Fruit fly (Drosophila melanogaster) whole organism, embryonic: ENCODE results near the gene vib.

ENCODE experiments used
- Adf1 ChIP-seq: fragments of 200-800 bp; sonication (Bioruptor generic); IDR thresholded peaks from 2 replicates; pipeline ENCODE4 v1.3.6; 2022; ENCODE audit warnings: missing biosample characterization, missing genetic modification characterization
- CG10959 ChIP-seq: fragments of 200-800 bp; sonication (Bioruptor generic); IDR thresholded peaks from 2 replicates; pipeline ENCODE4 v1.3.6; 2022; ENCODE audit warnings: missing biosample characterization, missing genetic modification characterization
- CG18764 ChIP-seq: fragments of 200-800 bp; sonication (Bioruptor generic); optimal IDR thresholded peaks from 3 replicates; lab custom pipeline; 2016; ENCODE audit warnings: missing biosample characterization, missing genetic modification characterization
- CG31388 ChIP-seq: fragments of 200-800 bp; sonication (Bioruptor generic); optimal IDR thresholded peaks from 2 replicates; lab custom pipeline; 2016; ENCODE audit warnings: missing biosample characterization, missing genetic modification characterization
- CG4707 ChIP-seq: fragments of 200-800 bp; sonication (Bioruptor generic); optimal IDR thresholded peaks from 2 replicates; lab custom pipeline; 2018; ENCODE audit warnings: missing biosample characterization, mild to moderate bottlenecking, missing genetic modification characterization, moderate library complexity
- CG6765 ChIP-seq: fragments of 200-800 bp; sonication (Bioruptor generic); optimal IDR thresholded peaks from 3 replicates; lab custom pipeline; 2017; ENCODE audit warnings: missing biosample characterization, mild to moderate bottlenecking, missing genetic modification characterization
- Gug ChIP-seq: fragments of 200-800 bp; sonication (Bioruptor generic); IDR thresholded peaks from 4 replicates; pipeline ENCODE4 v1.3.6; 2022; ENCODE audit warnings: missing biosample characterization, missing genetic modification characterization
- HmgD ChIP-seq: fragments of 200-800 bp; sonication (Bioruptor generic); optimal IDR thresholded peaks from 3 replicates; lab custom pipeline; 2016; ENCODE audit warnings: missing biosample characterization, missing genetic modification characterization
- Taf1 ChIP-seq: fragments of 200-800 bp; sonication (Bioruptor generic); IDR thresholded peaks from 2 replicates; pipeline ENCODE4 v1.3.6; 2022; ENCODE audit warnings: missing biosample characterization, missing genetic modification characterization
- ash1 ChIP-seq: fragments of 200-800 bp; sonication (Bioruptor generic); optimal IDR thresholded peaks from 2 replicates; lab custom pipeline; 2018; ENCODE audit warnings: missing biosample characterization, mild to moderate bottlenecking, missing genetic modification characterization
- kay ChIP-seq: fragments of 200-800 bp; sonication (Bioruptor generic); optimal IDR thresholded peaks from 2 replicates; lab custom pipeline; 2016; ENCODE audit warnings: missing biosample characterization, missing genetic modification characterization

DNA sequence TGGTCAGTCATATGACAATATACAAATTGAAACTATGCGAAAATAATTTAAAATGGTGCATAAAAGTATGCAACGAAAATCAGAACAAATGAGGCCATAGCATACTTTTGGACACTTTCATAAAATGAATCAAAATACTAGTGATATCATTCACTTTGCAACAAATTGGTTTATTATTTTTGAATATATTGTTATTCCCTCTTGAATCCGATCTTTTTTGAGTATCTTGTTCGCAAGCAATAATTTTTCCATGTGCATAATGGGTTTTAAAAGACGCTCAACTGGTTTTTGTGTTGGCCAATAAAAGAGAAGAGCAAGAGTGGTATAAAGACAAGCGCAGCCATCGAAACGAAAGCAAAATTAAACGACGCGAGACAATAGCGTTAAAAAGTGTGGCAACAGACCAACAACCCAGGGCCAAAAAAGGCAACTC is 38.7 kb downstream of the vib start:
- TF ChIP-seq kay (GFP tag; lab: Kevin White, UChicago) (no peak), ash1 (GFP tag; lab: Kevin White, UChicago) (no peak), Adf1 (GFP tag; lab: Robert Waterston, UW) (no peak), CG4707 (GFP tag; lab: Kevin White, UChicago) (no peak), HmgD (no peak), CG31388 (GFP tag; lab: Kevin White, UChicago) (no peak), Taf1 (GFP tag; lab: Robert Waterston, UW) (no peak), Gug (no peak), CG10959 (GFP tag; lab: Robert Waterston, UW) (no peak), CG18764 (GFP tag; lab: Kevin White, UChicago) (no peak), CG6765 (GFP tag; lab: Kevin White, UChicago) (no peak)
